Fruit fly (Drosophila melanogaster): ENCODE measurements around the gene Glg1.

Glg1 gene

dm6 chr3L:21536857-21537256, 29.5 kb upstream of the Glg1 start, which contains the start of gene Rpn10:
Gene Rpn10, plus strand, starts transcription at chr3L:21537000.
- TF ChIP-seq Snoo (tag; optimal IDR thresholded peaks at IDR 0.05) (peak; percentile 6), fd96Ca (GFP tag; IDR thresholded peaks at IDR 0.05) (no peak), EcR (GFP tag; optimal IDR thresholded peaks at IDR 0.05) (peak; percentile 63), CG17806 (tag; optimal IDR thresholded peaks at IDR 0.05) (no peak), D1 (tag; optimal IDR thresholded peaks at IDR 0.05) (peak; percentile 27), CG15710 (tag; optimal IDR thresholded peaks at IDR 0.05) (no peak), CG12605 (GFP tag; IDR thresholded peaks at IDR 0.05) (no peak), CG14655 (GFP tag; optimal IDR thresholded peaks at IDR 0.05) (no peak)

DNA sequence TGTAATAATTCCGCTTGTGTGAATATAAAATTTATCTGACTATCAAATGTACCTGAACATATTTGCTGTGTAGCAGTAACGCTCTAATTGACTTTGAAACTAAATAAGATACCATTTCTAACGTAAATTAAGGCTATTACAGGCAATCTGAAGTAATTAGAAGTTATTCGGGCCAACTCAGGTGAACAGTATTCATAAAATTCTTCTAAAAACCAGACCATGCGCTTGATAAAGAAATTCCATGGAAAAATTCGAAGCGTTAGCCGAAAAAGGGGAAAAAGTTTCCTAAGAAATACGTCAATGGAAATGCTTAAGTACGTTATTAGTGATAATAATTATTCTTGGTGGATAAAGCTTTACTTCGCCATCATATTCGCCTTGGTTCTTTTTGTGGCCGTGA, 27.0 kb upstream of the Glg1 start, which contains the start of gene ppk5:
Gene ppk5 (plus strand): TSS at position 301 of the 400 bp plus-strand sequence.
- TF ChIP-seq CG8159 (tag; optimal IDR thresholded peaks at IDR 0.05), result no peak
- no peak for TF ChIP-seq CG15710 (tag; optimal IDR thresholded peaks at IDR 0.05)

DNA sequence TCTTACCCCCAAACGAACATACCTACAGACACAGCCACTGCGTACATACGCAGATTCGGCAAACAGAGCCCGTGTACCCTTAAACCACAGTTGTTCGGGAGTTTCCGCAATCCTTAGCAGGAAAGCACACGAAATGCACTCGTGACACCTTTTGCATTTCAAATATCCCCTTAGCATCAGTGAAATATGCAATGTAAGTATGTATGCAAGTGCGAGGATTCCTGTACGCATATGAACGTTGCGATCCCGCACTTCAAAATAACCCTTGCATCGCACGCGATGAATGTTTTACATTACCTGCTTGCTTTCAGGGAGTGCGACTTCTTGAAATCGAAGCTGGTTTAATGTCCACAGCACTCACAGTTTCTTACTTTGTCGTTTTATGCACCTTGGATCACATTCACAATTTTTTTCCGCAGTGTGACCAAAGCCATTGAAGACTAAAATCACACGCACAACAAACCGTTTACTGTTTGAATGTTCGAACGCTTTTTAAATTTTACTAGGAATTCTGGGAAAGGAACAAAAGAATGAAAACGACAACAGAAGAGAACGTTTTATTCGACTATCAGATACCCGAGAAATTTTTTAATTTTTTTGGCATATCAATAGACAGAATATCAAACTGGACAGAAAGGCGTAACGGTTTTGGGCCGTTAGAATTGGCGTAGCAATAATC, 26.1 kb upstream of the Glg1 start, which contains the start of gene Mkrn1:
Gene Mkrn1 (minus strand): TSS at position 444 of the 679 bp plus-strand sequence.
- TF ChIP-seq rn (GFP tag; IDR thresholded peaks at IDR 0.05) (no peak), CG12605 (GFP tag; IDR thresholded peaks at IDR 0.05) (no peak), CG4496 (GFP tag; IDR thresholded peaks at IDR 0.05) (no peak), CG34367 (tag; optimal IDR thresholded peaks at IDR 0.05) (no peak), EcR (GFP tag; optimal IDR thresholded peaks at IDR 0.05) (no peak), Pif1B (GFP tag; optimal IDR thresholded peaks at IDR 0.05) (no peak), CG9948 (tag; optimal IDR thresholded peaks at IDR 0.05) (no peak), CG32121 (GFP tag; IDR thresholded peaks at IDR 0.05) (no peak), gl (tag; optimal IDR thresholded peaks at IDR 0.05) (no peak), Ets98B (GFP tag; IDR thresholded peaks at IDR 0.05) (no peak), CG14655 (GFP tag; optimal IDR thresholded peaks at IDR 0.05) (no peak), CG10348 (GFP tag; IDR thresholded peaks at IDR 0.05) (no peak)

- TF ChIP-seq fd96Ca (GFP tag; IDR thresholded peaks at IDR 0.05) (no peak), CG15710 (tag; optimal IDR thresholded peaks at IDR 0.05) (no peak), CG14655 (GFP tag; optimal IDR thresholded peaks at IDR 0.05) (no peak), Ets98B (GFP tag; IDR thresholded peaks at IDR 0.05) (no peak), gl (tag; optimal IDR thresholded peaks at IDR 0.05) (no peak), Pif1A (GFP tag; optimal IDR thresholded peaks at IDR 0.05) (no peak), rn (GFP tag; IDR thresholded peaks at IDR 0.05) (no peak), CG4496 (GFP tag; IDR thresholded peaks at IDR 0.05) (no peak)
Observed at dm6 chr3L:21529108-21529507, 21.8 kb upstream of the Glg1 start, which contains the start of gene Arv1. Gene Arv1, minus strand, starts transcription at chr3L:21529333.

dm6 chr3L:21524071-21524889, 16.9 kb upstream of the Glg1 start:
- TF ChIP-seq CG8301 (tag; optimal IDR thresholded peaks at IDR 0.05) (peak; percentile 44), rn (GFP tag; IDR thresholded peaks at IDR 0.05) (no peak; the same call in 1 of the 2 replicates), CG32121 (GFP tag; IDR thresholded peaks at IDR 0.05) (peak; percentile 67), CG15710 (tag; optimal IDR thresholded peaks at IDR 0.05) (peak; percentile 33), CG14655 (GFP tag; optimal IDR thresholded peaks at IDR 0.05) (no peak), Pif1B (GFP tag; optimal IDR thresholded peaks at IDR 0.05) (peak; percentile 54), CG12605 (GFP tag; IDR thresholded peaks at IDR 0.05) (no peak), fd96Ca (GFP tag; IDR thresholded peaks at IDR 0.05) (no peak), D1 (tag; optimal IDR thresholded peaks at IDR 0.05) (no peak), CG13204 (GFP tag; optimal IDR thresholded peaks at IDR 0.05) (no peak), CG10348 (GFP tag; IDR thresholded peaks at IDR 0.05) (no peak), EcR (GFP tag; optimal IDR thresholded peaks at IDR 0.05) (no peak), Snoo (tag; optimal IDR thresholded peaks at IDR 0.05) (peak; percentile 16), CG4496 (GFP tag; IDR thresholded peaks at IDR 0.05) (no peak; the same call in 2 of the 3 replicates), gl (tag; optimal IDR thresholded peaks at IDR 0.05) (no peak), Pif1A (GFP tag; optimal IDR thresholded peaks at IDR 0.05) (no peak), CG17806 (tag; optimal IDR thresholded peaks at IDR 0.05) (peak; percentile 38), CG9948 (tag; optimal IDR thresholded peaks at IDR 0.05) (peak; percentile 4), CG8159 (tag; optimal IDR thresholded peaks at IDR 0.05) (no peak), CG34367 (tag; optimal IDR thresholded peaks at IDR 0.05) (no peak), Ets98B (GFP tag; IDR thresholded peaks at IDR 0.05) (peak; percentile 60)

dm6 chr3L:21523059-21523836, 15.9 kb upstream of the Glg1 start, which contains the start of gene CG7611:
Gene CG7611, plus strand, starts transcription at chr3L:21523186.
- no peak for TF ChIP-seq CG17806 (tag; optimal IDR thresholded peaks at IDR 0.05)
- peak; percentile 15 for TF ChIP-seq EcR (GFP tag; optimal IDR thresholded peaks at IDR 0.05)

Data from whole organism, pupa.